Worm (Caenorhabditis elegans): ENCODE measurements around the gene M163.9.

ce11 chrX:14447910-14448309 is 21.5 kb upstream of the M163.9 start, which contains the start of gene jmjd-3.2:
- TF ChIP-seq elt-3 (tag; optimal IDR thresholded peaks at IDR 0.05) = no peak
- no peak for TF ChIP-seq unc-62 (GFP tag; optimal IDR thresholded peaks at IDR 0.05)
- no peak for TF ChIP-seq pha-4 (tag; optimal IDR thresholded peaks at IDR 0.05)
